Worm (Caenorhabditis elegans) whole organism, young adult: ENCODE data around the gene set-25.
"Not testable (repeated sequence)": the region's sequence is repeated elsewhere in the genome, so short reads cannot be mapped to it uniquely, and the experiment has no call there.

Experiments used
- F33H1.4 ChIP-seq: fragments of 200-800 bp; sonication (Bioruptor generic); IDR thresholded peaks from 2 replicates; pipeline ENCODE4 v1.3.6; 2022; ENCODE audit warnings: missing genetic modification reagents, missing genetic modification characterization, missing compliant biosample characterization
- aptf-3 ChIP-seq: fragments of 200-800 bp; sonication (Bioruptor generic); IDR thresholded peaks from 2 replicates; pipeline ENCODE4 v1.3.6; 2022; ENCODE audit warnings: missing genetic modification characterization, missing compliant biosample characterization
- egrh-3 ChIP-seq: fragments of 200-800 bp; sonication (Bioruptor generic); IDR thresholded peaks from 2 replicates; pipeline ENCODE4 v1.3.6; 2022; ENCODE audit warnings: missing genetic modification reagents, missing genetic modification characterization, missing compliant biosample characterization
- lsy-27 ChIP-seq: sonication (generic microtip); optimal IDR thresholded peaks from 2 replicates; lab custom pipeline; 2017; ENCODE audit warnings: missing genetic modification characterization, mild to moderate bottlenecking, missing compliant biosample characterization, antibody characterized with exemption, missing genotype, borderline replicate concordance; ENCODE audit not compliant: insufficient read depth

set-25 gene

DNA sequence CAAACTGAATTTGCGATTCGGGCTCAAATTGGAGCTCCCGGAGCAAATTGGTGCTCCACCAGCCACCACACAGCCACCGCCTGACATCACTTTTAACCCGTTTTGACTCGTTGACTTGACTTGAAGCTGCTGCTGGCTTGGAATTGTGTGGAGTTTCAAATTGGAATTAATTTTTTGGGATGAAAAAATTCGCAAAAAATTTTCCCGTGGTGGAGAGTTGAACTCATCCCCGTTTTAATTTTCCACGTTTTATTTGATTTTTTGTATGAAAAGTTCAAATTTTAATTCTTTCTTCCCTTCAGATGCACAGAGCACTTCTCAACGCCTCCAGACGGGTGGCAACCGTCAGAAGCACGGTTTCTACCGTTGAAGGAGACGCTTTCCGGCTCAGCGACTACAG, 47.6 kb downstream of the set-25 start, which contains the start of gene Y43F4A.4:
TSS of gene Y43F4A.4 (plus strand) at position 301 of the 400 bp plus-strand sequence.
- TF ChIP-seq lsy-27; aptf-3 (GFP tag; lab: Robert Waterston, UW); F33H1.4 (GFP tag; lab: Robert Waterston, UW): not testable (repeated sequence)
- TF ChIP-seq, all 124 proteins: peak for 0; not testable (repeated sequence) for 124

DNA sequence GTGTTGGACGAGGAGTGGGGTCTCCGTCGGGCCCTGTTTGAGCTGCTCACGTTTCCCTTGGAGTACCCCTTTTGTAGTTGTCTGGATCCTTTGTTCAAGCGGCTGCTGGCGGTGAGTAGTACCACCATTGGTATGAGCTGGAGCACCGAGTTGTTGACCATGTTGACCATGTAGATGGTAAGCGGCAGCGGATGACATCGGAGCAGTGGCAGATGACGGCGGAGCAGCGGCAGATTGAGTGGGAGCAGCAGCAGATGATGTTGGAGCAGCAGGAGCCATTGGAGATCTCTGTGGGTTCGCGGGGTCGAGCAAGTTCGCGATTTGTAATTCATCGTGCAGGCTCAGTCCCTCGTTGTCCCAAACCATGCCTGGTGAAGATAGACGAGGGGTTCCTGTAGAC, 56.7 kb downstream of the set-25 start:
- peak; percentile 61; the same call in 1 of the 2 replicates for TF ChIP-seq egrh-3 (GFP tag; lab: Robert Waterston, UW)
- TF ChIP-seq, all 124 proteins: peak for 1; not testable (repeated sequence) for 123
